Comparison of ENCODE assay signal across 1 fruit fly cellular context in the genomic region with DNA sequence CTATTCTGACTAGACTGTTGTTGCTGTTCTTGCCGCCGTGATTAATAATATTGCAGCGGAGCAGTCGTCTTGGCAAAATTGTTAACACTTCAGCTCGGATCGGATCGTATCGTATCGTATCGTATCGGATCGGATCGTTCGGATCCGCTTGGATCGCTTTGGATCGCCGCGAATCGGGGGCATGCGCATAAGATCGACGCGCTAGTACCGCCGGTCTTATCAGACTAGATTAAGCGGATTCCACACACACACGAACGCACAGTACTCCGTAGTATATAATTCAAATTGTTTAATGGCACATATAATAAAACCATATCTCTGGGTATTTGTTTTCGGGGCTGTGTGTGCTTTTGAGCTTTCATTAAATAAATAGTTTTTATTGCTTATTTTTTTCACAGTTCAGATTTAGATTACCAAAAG.
TF ChIP-seq lines count a peak whose summit lies in the region.

No protein-coding gene starts in this region.

TF ChIP-seq in whole organism, embryonic, 481 proteins besides CTCF, POLR2A, EP300 and RAD21 (continued from another document):
- TF ChIP-seq rib (GFP tag; IDR thresholded peaks at IDR 0.05; lab: Robert Waterston, UW) (peak; percentile 56; the same call in 1 of the 2 replicates), CG32772 (GFP tag; IDR thresholded peaks at IDR 0.05; lab: Robert Waterston, UW) (no peak), MBD-R2 (GFP tag; IDR thresholded peaks at IDR 0.05; lab: Robert Waterston, UW) (peak; percentile 25; the same call in 1 of the 2 replicates), Nf-YC (tag; optimal IDR thresholded peaks at IDR 0.05; lab: Kevin White, UChicago) (peak; percentile 51), bcd (GFP tag; optimal IDR thresholded peaks at IDR 0.05; lab: Kevin White, UChicago) (peak; percentile 13), fd3F (GFP tag; optimal IDR thresholded peaks at IDR 0.05; lab: Kevin White, UChicago) (peak; percentile 29), zfh1 (GFP tag; IDR thresholded peaks at IDR 0.05; lab: Robert Waterston, UW) (0 out of 3 replicates have a peak, but pooled peaks have one; percentile 16), gsb-n (tag; optimal IDR thresholded peaks at IDR 0.05; lab: Kevin White, UChicago) (peak; percentile 72), CG18599 (GFP tag; optimal IDR thresholded peaks at IDR 0.05; lab: Kevin White, UChicago) (peak; percentile 76), CG18476 (GFP tag; optimal IDR thresholded peaks at IDR 0.05; lab: Kevin White, UChicago) (no peak), br (optimal IDR thresholded peaks at IDR 0.05; lab: Kevin White, UChicago) (no peak), HHEX (GFP tag; optimal IDR thresholded peaks at IDR 0.05; lab: Kevin White, UChicago) (peak; percentile 74)
